Worm (Caenorhabditis elegans) whole organism, L2 larva: ENCODE data around the gene Y48G9A.7.

Experiments
- C34F6.9 ChIP-seq: fragments of 150-350 bp; optimal IDR thresholded peaks from 2 replicates; lab custom pipeline; 2014; ENCODE audit warnings: missing biosample characterization, missing genetic modification characterization
- F13H6.1 ChIP-seq: sonication (generic microtip); optimal IDR thresholded peaks from 2 replicates; lab custom pipeline; 2016; ENCODE audit warnings: missing genetic modification characterization, missing compliant biosample characterization
- R02D3.7 ChIP-seq: fragments of 150-350 bp; optimal IDR thresholded peaks from 2 replicates; lab custom pipeline; 2014; ENCODE audit warnings: missing biosample characterization, missing genetic modification characterization
- Y55F3AM.14 ChIP-seq: fragments of 200-800 bp; sonication (Bioruptor generic); optimal IDR thresholded peaks from 2 replicates; lab custom pipeline; 2018; ENCODE audit warnings: mild to moderate bottlenecking, missing genetic modification characterization, missing compliant biosample characterization
- ZK546.5 ChIP-seq: sonication (generic microtip); optimal IDR thresholded peaks from 2 replicates; lab custom pipeline; 2017; ENCODE audit warnings: missing biosample characterization, missing genetic modification characterization
- alr-1 ChIP-seq: fragments of 150-350 bp; optimal IDR thresholded peaks from 2 replicates; lab custom pipeline; 2014; ENCODE audit warnings: missing biosample characterization, missing genetic modification characterization
- aly-2 ChIP-seq: fragments of 150-350 bp; optimal IDR thresholded peaks from 2 replicates; lab custom pipeline; 2014; ENCODE audit warnings: missing biosample characterization, missing genetic modification characterization
- ama-1 ChIP-seq: fragments of 150-350 bp; optimal IDR thresholded peaks from 2 replicates; lab custom pipeline; 2018; ENCODE audit warnings: inconsistent platforms
- blmp-1 ChIP-seq: sonication (generic microtip); optimal IDR thresholded peaks from 2 replicates; lab custom pipeline; 2017; ENCODE audit warnings: missing genetic modification characterization, mild to moderate bottlenecking, missing compliant biosample characterization, antibody characterized with exemption, moderate library complexity; ENCODE audit not compliant: insufficient read depth
- ceh-16 ChIP-seq: fragments of 150-350 bp; optimal IDR thresholded peaks from 2 replicates; lab custom pipeline; 2014; ENCODE audit warnings: missing biosample characterization, missing genetic modification characterization
- ceh-82 ChIP-seq: fragments of 150-350 bp; optimal IDR thresholded peaks from 2 replicates; lab custom pipeline; 2014; ENCODE audit warnings: missing biosample characterization, missing genetic modification characterization
- crh-2 ChIP-seq: sonication (generic microtip); optimal IDR thresholded peaks from 2 replicates; lab custom pipeline; 2017; ENCODE audit warnings: missing biosample characterization, missing genetic modification characterization
- dmd-4 ChIP-seq: sonication (generic microtip); optimal IDR thresholded peaks from 2 replicates; lab custom pipeline; 2017; ENCODE audit warnings: missing biosample characterization, missing genetic modification characterization
- egl-27 ChIP-seq: sonication (generic microtip); optimal IDR thresholded peaks from 3 replicates; lab custom pipeline; 2017; ENCODE audit warnings: missing biosample characterization, missing genetic modification reagents, missing genetic modification characterization
- elt-1 ChIP-seq: fragments of 150-350 bp; optimal IDR thresholded peaks from 2 replicates; lab custom pipeline; 2014; ENCODE audit warnings: missing biosample characterization, missing genetic modification characterization
- elt-3 ChIP-seq: sonication (generic microtip); optimal IDR thresholded peaks from 2 replicates; lab custom pipeline; 2017; ENCODE audit warnings: missing biosample characterization, missing genetic modification characterization
- fos-1 ChIP-seq: fragments of 150-350 bp; optimal IDR thresholded peaks from 2 replicates; lab custom pipeline; 2014; ENCODE audit warnings: missing biosample characterization, missing genetic modification characterization
- gmeb-1 ChIP-seq: fragments of 150-350 bp; optimal IDR thresholded peaks from 2 replicates; lab custom pipeline; 2014; ENCODE audit warnings: missing biosample characterization, missing genetic modification characterization
- lin-11 ChIP-seq: fragments of 150-350 bp; sonication (generic microtip); optimal IDR thresholded peaks from 2 replicates; lab custom pipeline; 2014; ENCODE audit warnings: missing biosample characterization, missing genetic modification characterization, inconsistent platforms, mixed read lengths
- lin-13 ChIP-seq: fragments of 150-350 bp; optimal IDR thresholded peaks from 2 replicates; lab custom pipeline; 2014; ENCODE audit warnings: missing biosample characterization, missing genetic modification reagents, missing genetic modification characterization
- lin-39 ChIP-seq: fragments of 150-350 bp; optimal IDR thresholded peaks from 2 replicates; lab custom pipeline; 2014; ENCODE audit warnings: missing biosample characterization, missing genetic modification reagents, missing genetic modification characterization
- lsy-2 ChIP-seq, 2 experiments: fragments of 150-350 bp in 1 of 2; sonication (generic microtip) in 1 of 2; optimal IDR thresholded peaks; 2 replicates each; lab custom pipeline; 2014 to 2017; ENCODE audit warnings: missing biosample characterization in 2 of 2, missing genetic modification characterization in 2 of 2
- mab-5 ChIP-seq: fragments of 150-350 bp; optimal IDR thresholded peaks from 2 replicates; lab custom pipeline; 2014; ENCODE audit warnings: missing biosample characterization, missing genetic modification characterization
- mbf-1 ChIP-seq: sonication (generic microtip); optimal IDR thresholded peaks from 2 replicates; lab custom pipeline; 2017; ENCODE audit warnings: missing biosample characterization, missing genetic modification characterization
- mdl-1 ChIP-seq, 2 experiments: fragments of 150-350 bp in 1 of 2; sonication (generic microtip) in 1 of 2; optimal IDR thresholded peaks; 2 replicates each; lab custom pipeline; 2017; ENCODE audit warnings: missing biosample characterization in 2 of 2, missing genetic modification characterization in 2 of 2
- nhr-10 ChIP-seq: sonication (generic microtip); optimal IDR thresholded peaks from 2 replicates; lab custom pipeline; 2017; ENCODE audit warnings: missing biosample characterization, missing genetic modification characterization
- nhr-11 ChIP-seq: fragments of 150-350 bp; optimal IDR thresholded peaks from 2 replicates; lab custom pipeline; 2014; ENCODE audit warnings: missing biosample characterization, missing genetic modification characterization
- nhr-12 ChIP-seq: fragments of 150-350 bp; optimal IDR thresholded peaks from 2 replicates; lab custom pipeline; 2014; ENCODE audit warnings: missing biosample characterization, missing genetic modification characterization
- nhr-129 ChIP-seq: fragments of 150-350 bp; optimal IDR thresholded peaks from 2 replicates; lab custom pipeline; 2014; ENCODE audit warnings: missing biosample characterization, missing genetic modification characterization
- nhr-21 ChIP-seq: fragments of 150-350 bp; optimal IDR thresholded peaks from 2 replicates; lab custom pipeline; 2014; ENCODE audit warnings: missing biosample characterization, missing genetic modification characterization
- nhr-23 ChIP-seq: fragments of 150-350 bp; optimal IDR thresholded peaks from 2 replicates; lab custom pipeline; 2014; ENCODE audit warnings: missing biosample characterization, missing genetic modification reagents, missing genetic modification characterization
- nhr-237 ChIP-seq: fragments of 150-350 bp; optimal IDR thresholded peaks from 2 replicates; lab custom pipeline; 2014; ENCODE audit warnings: missing biosample characterization, missing genetic modification characterization
- nhr-25 ChIP-seq: fragments of 150-350 bp; sonication (generic microtip); optimal IDR thresholded peaks from 3 replicates; lab custom pipeline; 2014; ENCODE audit warnings: missing biosample characterization, missing genetic modification characterization
- nhr-6 ChIP-seq: fragments of 150-350 bp; optimal IDR thresholded peaks from 2 replicates; lab custom pipeline; 2014; ENCODE audit warnings: missing biosample characterization, missing genetic modification characterization
- nhr-77 ChIP-seq: fragments of 150-350 bp; optimal IDR thresholded peaks from 2 replicates; lab custom pipeline; 2014; ENCODE audit warnings: missing biosample characterization, missing genetic modification characterization
- peb-1 ChIP-seq: fragments of 150-350 bp; optimal IDR thresholded peaks from 2 replicates; lab custom pipeline; 2014; ENCODE audit warnings: missing biosample characterization, missing genetic modification characterization
- sem-4 ChIP-seq: fragments of 150-350 bp; optimal IDR thresholded peaks from 2 replicates; lab custom pipeline; 2014; ENCODE audit warnings: missing biosample characterization, missing genetic modification reagents, missing genetic modification characterization
- skn-1 ChIP-seq: sonication (generic microtip); optimal IDR thresholded peaks from 2 replicates; lab custom pipeline; 2017; ENCODE audit warnings: missing biosample characterization, missing genetic modification characterization
- sma-3 ChIP-seq: sonication (generic microtip); optimal IDR thresholded peaks from 2 replicates; lab custom pipeline; 2016; ENCODE audit warnings: missing genetic modification reagents, missing genetic modification characterization, missing compliant biosample characterization
- sma-9 ChIP-seq, 2 experiments: fragments of 150-350 bp in 1 of 2; sonication (generic microtip) in 1 of 2; optimal IDR thresholded peaks; 2 replicates each; lab custom pipeline; 2014 to 2016; ENCODE audit warnings: missing genetic modification characterization in 2 of 2, mild to moderate bottlenecking in 1 of 2, missing biosample characterization in 1 of 2, missing compliant biosample characterization in 1 of 2, missing genetic modification reagents in 1 of 2, moderate library complexity in 1 of 2
- snpc-4 ChIP-seq: fragments of 150-350 bp; optimal IDR thresholded peaks from 2 replicates; lab custom pipeline; 2014; ENCODE audit warnings: missing biosample characterization, missing genetic modification characterization
- unc-39 ChIP-seq: fragments of 150-350 bp; optimal IDR thresholded peaks from 2 replicates; lab custom pipeline; 2014; ENCODE audit warnings: missing biosample characterization, missing genetic modification characterization
- unc-55 ChIP-seq: fragments of 150-350 bp; sonication (generic microtip); optimal IDR thresholded peaks from 3 replicates; lab custom pipeline; 2014; ENCODE audit warnings: missing biosample characterization, missing genetic modification reagents, missing genetic modification characterization
- unc-62 ChIP-seq: fragments of 150-350 bp; optimal IDR thresholded peaks from 2 replicates; lab custom pipeline; 2014; ENCODE audit warnings: missing biosample characterization, missing genetic modification reagents, missing genetic modification characterization
- zag-1 ChIP-seq: fragments of 150-350 bp; optimal IDR thresholded peaks from 2 replicates; lab custom pipeline; 2014; ENCODE audit warnings: missing biosample characterization, missing genetic modification characterization
- ztf-1 ChIP-seq: fragments of 200-800 bp; sonication (Bioruptor generic); conservative IDR thresholded peaks from 2 replicates; pipeline ENCODE4 v1.3.6; 2022; ENCODE audit warnings: missing genetic modification characterization, missing compliant biosample characterization
- ztf-11 ChIP-seq: sonication (generic microtip); optimal IDR thresholded peaks from 2 replicates; lab custom pipeline; 2017; ENCODE audit warnings: missing biosample characterization, missing genetic modification characterization
- ztf-4 ChIP-seq: fragments of 150-350 bp; optimal IDR thresholded peaks from 2 replicates; lab custom pipeline; 2014; ENCODE audit warnings: missing biosample characterization, missing genetic modification characterization

Gene Y48G9A.7

DNA sequence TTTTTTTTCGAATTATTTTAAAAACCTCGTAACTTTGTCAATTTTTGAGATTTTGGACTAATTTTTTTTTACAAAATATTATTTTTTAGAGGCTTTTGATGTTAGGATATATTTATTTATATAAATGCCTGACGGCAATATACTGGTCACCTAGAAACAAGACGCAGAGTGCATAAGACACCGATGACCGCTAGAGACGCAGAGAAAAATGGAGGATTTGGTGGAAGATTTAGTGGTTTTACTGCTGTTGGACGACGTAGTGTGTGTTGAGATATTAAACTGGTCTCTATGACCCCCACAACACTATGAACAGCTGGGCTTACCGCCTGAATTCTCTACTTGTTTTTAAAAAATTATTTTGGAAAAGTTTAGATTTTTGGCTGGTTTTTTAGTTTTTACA lies 21.7 kb downstream of the Y48G9A.7 start:
- TF ChIP-seq elt-1 (tag; lab: Kevin White, UChicago): no peak
- TF ChIP-seq nhr-23 (tag; lab: Kevin White, UChicago): no peak
- no peak for TF ChIP-seq nhr-11 (tag; lab: Kevin White, UChicago)
- TF ChIP-seq zag-1 (tag; lab: Kevin White, UChicago): no peak
- TF ChIP-seq sem-4: no peak
- peak in 1 of 2 experiments; percentile 47 for TF ChIP-seq lsy-2 (tag; optimal IDR thresholded peaks at IDR 0.05; lab: Kevin White, UChicago)
- TF ChIP-seq mdl-1 (tag; optimal IDR thresholded peaks at IDR 0.05; lab: Kevin White, UChicago): no peak
- no peak for TF ChIP-seq ceh-82 (tag; lab: Kevin White, UChicago)
- no peak for TF ChIP-seq crh-2 (tag; lab: Kevin White, UChicago)
- no peak for TF ChIP-seq lin-39 (tag; lab: Kevin White, UChicago)
- no peak for TF ChIP-seq nhr-10 (tag; lab: Kevin White, UChicago)
- no peak for TF ChIP-seq elt-3
- TF ChIP-seq aly-2 (tag; lab: Kevin White, UChicago): no peak
- TF ChIP-seq Y55F3AM.14 (GFP tag; lab: Kevin White, UChicago): no peak
- peak; percentile 31 for TF ChIP-seq lin-11 (tag; lab: Kevin White, UChicago)
- TF ChIP-seq unc-55 (GFP tag; lab: Kevin White, UChicago): peak; percentile 12
- TF ChIP-seq nhr-6: no peak
- TF ChIP-seq ceh-16: no peak
- no peak for TF ChIP-seq nhr-25 (tag; lab: Kevin White, UChicago)
- no peak for TF ChIP-seq ama-1 (lab: Kevin White, UChicago)
- no peak for TF ChIP-seq nhr-77
- TF ChIP-seq unc-62 (GFP tag; lab: Kevin White, UChicago): no peak
- TF ChIP-seq lin-13 (GFP tag; lab: Kevin White, UChicago): no peak
- no peak for TF ChIP-seq ztf-11 (tag; lab: Kevin White, UChicago)
- TF ChIP-seq mab-5 (tag; lab: Kevin White, UChicago): peak; percentile 19
- TF ChIP-seq fos-1: no peak
- TF ChIP-seq gmeb-1 (tag; lab: Kevin White, UChicago): no peak
- TF ChIP-seq snpc-4 (tag; lab: Kevin White, UChicago): no peak
- no peak for TF ChIP-seq sma-9 (GFP tag; optimal IDR thresholded peaks at IDR 0.05; lab: Kevin White, UChicago)
- no peak for TF ChIP-seq sma-9 (tag; optimal IDR thresholded peaks at IDR 0.05; lab: Kevin White, UChicago)
- no peak for TF ChIP-seq blmp-1
- no peak for TF ChIP-seq nhr-21 (tag; lab: Kevin White, UChicago)
- TF ChIP-seq dmd-4: no peak
- no peak for TF ChIP-seq alr-1 (tag; lab: Kevin White, UChicago)
- TF ChIP-seq mbf-1 (tag; lab: Kevin White, UChicago): no peak
- no peak for TF ChIP-seq ZK546.5 (tag; lab: Kevin White, UChicago)
- no peak for TF ChIP-seq egl-27 (tag; lab: Kevin White, UChicago)
- TF ChIP-seq ztf-4: no peak
- TF ChIP-seq C34F6.9 (tag; lab: Kevin White, UChicago): peak; percentile 37
- no peak for TF ChIP-seq nhr-237 (tag; lab: Kevin White, UChicago)
- no peak for TF ChIP-seq unc-39 (tag; lab: Kevin White, UChicago)
- no peak for TF ChIP-seq R02D3.7 (tag; lab: Kevin White, UChicago)
- TF ChIP-seq sma-3 (GFP tag; lab: Kevin White, UChicago): no peak
- peak; percentile 16 for TF ChIP-seq F13H6.1 (tag; lab: Kevin White, UChicago)
- no peak for TF ChIP-seq skn-1 (tag; lab: Kevin White, UChicago)
- no peak for TF ChIP-seq ztf-1
- no peak for TF ChIP-seq peb-1 (tag; lab: Kevin White, UChicago)
- TF ChIP-seq nhr-129 (tag; lab: Kevin White, UChicago): no peak
- no peak for TF ChIP-seq nhr-12 (tag; lab: Kevin White, UChicago)
